Worm (Caenorhabditis elegans): ENCODE measurements around the gene hrpa-2.

The hrpa-2 gene

ce11 chrX:5264026-5264425, 47.9 kb downstream of the hrpa-2 start, which contains the start of gene Y34B4A.4:
TSS of gene Y34B4A.4 (plus strand) at chrX:5264326.
- no peak for TF ChIP-seq nhr-25 (tag; optimal IDR thresholded peaks at IDR 0.05)
- no peak for TF ChIP-seq nhr-77 (tag; optimal IDR thresholded peaks at IDR 0.05)
- TF ChIP-seq egl-27 (tag; optimal IDR thresholded peaks at IDR 0.05): no peak

- TF ChIP-seq fkh-2 (tag; optimal IDR thresholded peaks at IDR 0.05) (no peak), fkh-10 (GFP tag; optimal IDR thresholded peaks at IDR 0.05) (no peak), nhr-28 (tag; optimal IDR thresholded peaks at IDR 0.05) (no peak), R02D3.7 (tag; optimal IDR thresholded peaks at IDR 0.05) (no peak), ztf-4 (tag; optimal IDR thresholded peaks at IDR 0.05) (no peak), egl-27 (tag; optimal IDR thresholded peaks at IDR 0.05) (no peak), nhr-67 (tag; optimal IDR thresholded peaks at IDR 0.05) (no peak), pqm-1 (tag; optimal IDR thresholded peaks at IDR 0.05) (no peak), snpc-4 (tag; optimal IDR thresholded peaks at IDR 0.05) (no peak), nhr-23 (tag; optimal IDR thresholded peaks at IDR 0.05) (no peak), nhr-237 (tag; optimal IDR thresholded peaks at IDR 0.05) (no peak), zag-1 (tag; optimal IDR thresholded peaks at IDR 0.05) (no peak), elt-1 (tag; optimal IDR thresholded peaks at IDR 0.05) (no peak), fos-1 (tag; optimal IDR thresholded peaks at IDR 0.05) (no peak)
These were observed 49.2 kb downstream of the hrpa-2 start for ce11 chrX:5265356-5265755.

ce11 chrX:5268062-5268461, 51.9 kb downstream of the hrpa-2 start:
- TF ChIP-seq unc-62 (GFP tag; optimal IDR thresholded peaks at IDR 0.05) (no peak), elt-2 (tag; optimal IDR thresholded peaks at IDR 0.05) (peak; percentile 27)

Data from whole organism, L3 larva.